Worm (Caenorhabditis elegans): ENCODE results near the gene oig-5.

oig-5 gene

ce11 chrIV:14799186-14799585 is 7.8 kb upstream of the oig-5 start, which contains the start of gene Y57G11C.14 (continued):
- TF ChIP-seq K12H6.12 (tag; optimal IDR thresholded peaks at IDR 0.05) (no peak), gei-17 (GFP tag; optimal IDR thresholded peaks at IDR 0.05) (no peak), nfya-2 (GFP tag; IDR thresholded peaks at IDR 0.05) (no peak), pha-4 (tag; optimal IDR thresholded peaks at IDR 0.05) (no peak), unc-130 (GFP tag; optimal IDR thresholded peaks at IDR 0.05) (no peak), ceh-58 (GFP tag; IDR thresholded peaks at IDR 0.05) (no peak), hlh-12 (tag; optimal IDR thresholded peaks at IDR 0.05) (no peak), ztf-6 (GFP tag; IDR thresholded peaks at IDR 0.05) (no peak), egl-18 (GFP tag; IDR thresholded peaks at IDR 0.05) (no peak), xnd-1 (tag; optimal IDR thresholded peaks at IDR 0.05) (no peak), dpl-1 (GFP tag; optimal IDR thresholded peaks at IDR 0.05) (no peak), mcd-1 (GFP tag; IDR thresholded peaks at IDR 0.05) (0 out of 2 replicates have a peak, but pooled peaks have one; percentile 15), madf-8 (GFP tag; conservative IDR thresholded peaks at IDR 0.05) (no peak), F10E7.11 (tag; optimal IDR thresholded peaks at IDR 0.05) (no peak), ztf-22 (GFP tag; optimal IDR thresholded peaks at IDR 0.05) (no peak), ceh-91 (GFP tag; IDR thresholded peaks at IDR 0.05) (no peak), nhr-80 (tag; optimal IDR thresholded peaks at IDR 0.05) (no peak), attf-6 (GFP tag; IDR thresholded peaks at IDR 0.05) (peak; percentile 88), F22D6.2 (tag; optimal IDR thresholded peaks at IDR 0.05) (no peak), sea-2 (GFP tag; IDR thresholded peaks at IDR 0.05) (no peak), ceh-100 (GFP tag; IDR thresholded peaks at IDR 0.05) (no peak), rpc-1 (optimal IDR thresholded peaks at IDR 0.05) (no peak), rpc-1 (tag; optimal IDR thresholded peaks at IDR 0.05) (no peak), efl-1 (GFP tag; optimal IDR thresholded peaks at IDR 0.05) (no peak), lag-1 (GFP tag; IDR thresholded peaks at IDR 0.05) (no peak), hmg-1.2 (GFP tag; IDR thresholded peaks at IDR 0.05) (0 out of 2 replicates have a peak, but pooled peaks have one; percentile 28), bed-1 (GFP tag; IDR thresholded peaks at IDR 0.05) (no peak), snpc-4 (GFP tag; optimal IDR thresholded peaks at IDR 0.05) (no peak), snpc-4 (tag; optimal IDR thresholded peaks at IDR 0.05) (peak in 1 of 4 experiments; percentile 85), zim-3 (tag; optimal IDR thresholded peaks at IDR 0.05) (no peak), ekl-4 (GFP tag; IDR thresholded peaks at IDR 0.05) (0 out of 2 replicates have a peak, but pooled peaks have one; percentile 26), cebp-1 (GFP tag; IDR thresholded peaks at IDR 0.05) (no peak), cebp-1 (tag; optimal IDR thresholded peaks at IDR 0.05) (no peak), hmg-20 (GFP tag; IDR thresholded peaks at IDR 0.05) (no peak), nhr-90 (tag; optimal IDR thresholded peaks at IDR 0.05) (no peak), lin-40 (tag; optimal IDR thresholded peaks at IDR 0.05) (no peak), ZK185.1 (tag; optimal IDR thresholded peaks at IDR 0.05; ENCODE audit: poor library complexity, severe bottlenecking) (no peak), somi-1 (GFP tag; optimal IDR thresholded peaks at IDR 0.05) (no peak), ztf-25 (GFP tag; IDR thresholded peaks at IDR 0.05) (no peak), nhr-120 (GFP tag; IDR thresholded peaks at IDR 0.05) (no peak), D2030.7 (GFP tag; IDR thresholded peaks at IDR 0.05) (no peak), B0336.3 (GFP tag; IDR thresholded peaks at IDR 0.05) (no peak; the same call in 1 of the 2 replicates), mxl-1 (tag; optimal IDR thresholded peaks at IDR 0.05) (no peak), nfya-1 (tag; optimal IDR thresholded peaks at IDR 0.05; ENCODE audit: borderline replicate concordance, insufficient read depth) (no peak), sdz-38 (tag; optimal IDR thresholded peaks at IDR 0.05) (no peak), madf-6 (GFP tag; IDR thresholded peaks at IDR 0.05) (no peak; the same call in 1 of the 2 replicates), F55B11.4 (tag; optimal IDR thresholded peaks at IDR 0.05; ENCODE audit: borderline replicate concordance, insufficient read depth) (no peak), Y53G8AR.9 (GFP tag; conservative IDR thresholded peaks at IDR 0.05) (0 out of 2 replicates have a peak, but pooled peaks have one; percentile 30), nfyb-1 (GFP tag; IDR thresholded peaks at IDR 0.05) (no peak), ztf-3 (GFP tag; optimal IDR thresholded peaks at IDR 0.05) (no peak), F57A8.1 (GFP tag; optimal IDR thresholded peaks at IDR 0.05) (no peak)
